Fruit fly (Drosophila melanogaster) whole organism, wandering third instar larva: ENCODE measurements around the gene CG4666.

Source experiments
- Abd-B ChIP-seq: fragments of >200 bp; optimal IDR thresholded peaks from 2 replicates; lab custom pipeline; 2017; ENCODE audit warnings: missing biosample characterization, missing genetic modification characterization
- Dfd ChIP-seq: fragments of >200 bp; optimal IDR thresholded peaks from 2 replicates; lab custom pipeline; 2017; ENCODE audit warnings: missing biosample characterization, missing genetic modification characterization
- Dif ChIP-seq: fragments of 200-275, 200-300 bp; sonication (Bioruptor generic); optimal IDR thresholded peaks from 2 replicates; lab custom pipeline; 2018; ENCODE audit warnings: missing biosample characterization, missing genetic modification characterization; ENCODE audit not compliant: partially characterized antibody
- GATAd ChIP-seq: sonication (Bioruptor generic); optimal IDR thresholded peaks from 2 replicates; lab custom pipeline; 2016; ENCODE audit warnings: missing biosample characterization, missing genetic modification characterization
- HLH106 ChIP-seq: fragments of 200-800 bp; optimal IDR thresholded peaks from 3 replicates; lab custom pipeline; 2019; ENCODE audit warnings: missing biosample characterization, mild to moderate bottlenecking, missing genetic modification characterization, moderate library complexity
- Hr83 ChIP-seq: fragments of 200-300 bp; sonication (Bioruptor generic); optimal IDR thresholded peaks from 2 replicates; lab custom pipeline; 2016; ENCODE audit warnings: missing biosample characterization, mild to moderate bottlenecking, missing genetic modification characterization, moderate library complexity; ENCODE audit not compliant: poor library complexity, severe bottlenecking
- Mio ChIP-seq: sonication (Bioruptor generic); optimal IDR thresholded peaks from 2 replicates; lab custom pipeline; 2016; ENCODE audit warnings: missing biosample characterization, missing genetic modification characterization
- Myc ChIP-seq: fragments of >200 bp; optimal IDR thresholded peaks from 2 replicates; lab custom pipeline; 2017
- N ChIP-seq: fragments of >200 bp; optimal IDR thresholded peaks from 2 replicates; lab custom pipeline; 2018; ENCODE audit warnings: missing biosample characterization, missing external identifiers, missing genetic modification characterization
- OdsH ChIP-seq: fragments of 200-800 bp; sonication (Bioruptor generic); optimal IDR thresholded peaks from 2 replicates; lab custom pipeline; 2016; ENCODE audit warnings: missing biosample characterization, mild to moderate bottlenecking, missing genetic modification characterization
- Rel ChIP-seq, 2 experiments: fragments of 200-800 bp; sonication (Bioruptor generic) in 1 of 2; optimal IDR thresholded peaks; 2 replicates in 1 of 2; 3 replicates in 1 of 2; lab custom pipeline; 2016 to 2019; ENCODE audit warnings: mild to moderate bottlenecking in 2 of 2, missing biosample characterization in 2 of 2, missing genetic modification characterization in 2 of 2, moderate library complexity in 1 of 2
- Sp1 ChIP-seq: fragments of 200-800 bp; sonication (Bioruptor generic); optimal IDR thresholded peaks from 3 replicates; lab custom pipeline; 2019; ENCODE audit warnings: missing biosample characterization, mild to moderate bottlenecking, missing genetic modification characterization, moderate library complexity
- Vsx2 ChIP-seq: fragments of 200-300, 225-300 bp; sonication (Bioruptor generic); optimal IDR thresholded peaks from 2 replicates; lab custom pipeline; 2018; ENCODE audit warnings: missing biosample characterization, missing genetic modification characterization; ENCODE audit not compliant: partially characterized antibody
- br ChIP-seq: fragments of 200-800 bp; sonication (Bioruptor generic); optimal IDR thresholded peaks from 2 replicates; lab custom pipeline; 2016; ENCODE audit warnings: missing biosample characterization, missing genetic modification characterization
- brk ChIP-seq: fragments of 200-800 bp; sonication (Bioruptor generic); optimal IDR thresholded peaks from 2 replicates; lab custom pipeline; 2016; ENCODE audit warnings: missing biosample characterization, mild to moderate bottlenecking, missing genetic modification characterization
- dl ChIP-seq, 2 experiments: fragments of 175-275, 200-275 bp in 1 of 2; fragments of 200-275 bp in 1 of 2; sonication (Bioruptor generic); optimal IDR thresholded peaks; lab custom pipeline; 2018; ENCODE audit warnings: mild to moderate bottlenecking in 2 of 2, missing biosample characterization in 2 of 2, missing genetic modification characterization in 2 of 2, moderate library complexity in 2 of 2; ENCODE audit not compliant: partially characterized antibody in 2 of 2, insufficient read depth in 1 of 2
- dmrt93B ChIP-seq: fragments of 200-800 bp; sonication (Bioruptor generic); optimal IDR thresholded peaks from 2 replicates; lab custom pipeline; 2018; ENCODE audit warnings: missing biosample characterization, mild to moderate bottlenecking, missing genetic modification characterization
- ey ChIP-seq: fragments of 200-800 bp; sonication (Bioruptor generic); optimal IDR thresholded peaks from 2 replicates; lab custom pipeline; 2016; ENCODE audit warnings: missing biosample characterization, missing genetic modification characterization
- foxo ChIP-seq, 2 experiments: fragments of 200-800 bp; sonication (Bioruptor generic); optimal IDR thresholded peaks; 2 replicates in 1 of 2; 3 replicates in 1 of 2; lab custom pipeline; 2016 to 2017; ENCODE audit warnings: missing biosample characterization in 2 of 2, missing genetic modification characterization in 2 of 2
- fru ChIP-seq: fragments of 200-800 bp; sonication (Bioruptor generic); optimal IDR thresholded peaks from 3 replicates; lab custom pipeline; 2016; ENCODE audit warnings: missing biosample characterization, mild to moderate bottlenecking, missing genetic modification characterization
- h ChIP-seq: fragments of 200-800 bp; sonication (Bioruptor generic); optimal IDR thresholded peaks from 3 replicates; lab custom pipeline; 2016; ENCODE audit warnings: missing biosample characterization, mild to moderate bottlenecking, missing genetic modification characterization
- lola ChIP-seq: fragments of >200 bp; optimal IDR thresholded peaks from 2 replicates; lab custom pipeline; 2017; ENCODE audit warnings: missing biosample characterization, missing genetic modification characterization
- pan ChIP-seq: fragments of >200 bp; optimal IDR thresholded peaks from 2 replicates; lab custom pipeline; 2017
- psq ChIP-seq: fragments of 200-800 bp; sonication (Bioruptor generic); optimal IDR thresholded peaks from 3 replicates; lab custom pipeline; 2017; ENCODE audit warnings: missing biosample characterization, mild to moderate bottlenecking, missing genetic modification characterization, moderate library complexity
- rgr ChIP-seq: fragments of 200-800 bp; sonication (Bioruptor generic); optimal IDR thresholded peaks from 3 replicates; lab custom pipeline; 2016; ENCODE audit warnings: missing biosample characterization, mild to moderate bottlenecking, missing genetic modification characterization
- sage ChIP-seq: fragments of 200-800 bp; sonication (Bioruptor generic); optimal IDR thresholded peaks from 2 replicates; lab custom pipeline; 2016; ENCODE audit warnings: missing biosample characterization, mild to moderate bottlenecking, missing genetic modification characterization
- usp ChIP-seq: fragments of >200 bp; optimal IDR thresholded peaks from 2 replicates; lab custom pipeline; 2017; ENCODE audit warnings: missing biosample characterization, missing genetic modification characterization
- woc ChIP-seq: sonication (Bioruptor generic); optimal IDR thresholded peaks from 2 replicates; lab custom pipeline; 2016; ENCODE audit warnings: missing biosample characterization, mild to moderate bottlenecking, missing genetic modification characterization

Gene CG4666

DNA sequence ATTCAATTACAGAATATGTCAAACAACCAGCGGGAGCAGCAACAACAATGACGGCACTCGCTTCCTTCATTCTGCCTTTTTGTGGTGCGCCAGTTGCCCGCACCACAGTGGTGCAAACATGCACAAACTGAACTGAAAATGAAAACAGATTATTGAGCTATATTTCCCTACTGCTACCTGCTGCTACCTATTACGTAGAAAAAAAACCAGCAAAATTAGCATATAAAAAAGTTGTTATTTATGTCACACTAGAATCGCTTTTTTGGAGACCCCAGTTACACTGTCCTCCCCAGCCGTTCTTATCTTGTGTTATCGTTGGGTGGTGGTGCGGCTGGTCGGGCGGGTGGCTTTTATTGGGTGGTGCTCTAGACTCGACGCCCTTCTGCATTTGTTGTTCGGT lies 20.0 kb upstream of the CG4666 start (continued):
- TF ChIP-seq GATAd, result no peak
- TF ChIP-seq ey (GFP tag; lab: Kevin White, UChicago), result peak; percentile 77
- no peak for TF ChIP-seq lola (GFP tag; lab: Kevin White, UChicago)
- no peak for TF ChIP-seq Dfd (GFP tag; lab: Kevin White, UChicago)
- no peak for TF ChIP-seq usp (GFP tag; lab: Kevin White, UChicago)
- peak; percentile 70 for TF ChIP-seq rgr
- no peak for TF ChIP-seq sage (GFP tag; lab: Kevin White, UChicago)
- TF ChIP-seq br, result peak; percentile 53

DNA sequence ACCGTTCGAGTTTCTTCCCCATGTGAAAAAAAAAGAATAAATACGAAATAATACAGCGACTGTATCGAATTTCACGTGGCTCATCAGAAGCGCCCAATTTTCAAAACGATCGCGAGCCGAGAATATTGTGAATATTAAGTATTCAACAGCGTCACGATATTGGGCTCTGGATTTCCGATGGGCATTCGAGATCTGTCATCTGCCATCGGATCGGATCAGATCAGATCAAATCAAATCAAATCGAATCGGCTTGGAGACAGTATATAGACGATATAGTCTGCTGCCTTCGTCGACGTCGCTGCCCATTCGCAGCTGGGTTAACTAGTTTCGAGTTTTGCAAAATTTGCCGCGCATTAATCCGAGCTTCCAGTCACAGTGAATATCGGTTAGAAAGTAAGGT lies 17.0 kb upstream of the CG4666 start:
- no peak for TF ChIP-seq Dif (GFP tag; lab: Kevin White, UChicago)
- TF ChIP-seq Rel (GFP tag; optimal IDR thresholded peaks at IDR 0.05; lab: Kevin White, UChicago), result no peak
- TF ChIP-seq Rel (tag; optimal IDR thresholded peaks at IDR 0.05; lab: Kevin White, UChicago), result no peak
- no peak for TF ChIP-seq dmrt93B
- no peak for TF ChIP-seq woc (GFP tag; lab: Kevin White, UChicago)
- no peak for TF ChIP-seq foxo (GFP tag; optimal IDR thresholded peaks at IDR 0.05; lab: Kevin White, UChicago)
- TF ChIP-seq N (GFP tag; lab: Kevin White, UChicago), result no peak
- TF ChIP-seq brk (GFP tag; lab: Kevin White, UChicago), result no peak

DNA sequence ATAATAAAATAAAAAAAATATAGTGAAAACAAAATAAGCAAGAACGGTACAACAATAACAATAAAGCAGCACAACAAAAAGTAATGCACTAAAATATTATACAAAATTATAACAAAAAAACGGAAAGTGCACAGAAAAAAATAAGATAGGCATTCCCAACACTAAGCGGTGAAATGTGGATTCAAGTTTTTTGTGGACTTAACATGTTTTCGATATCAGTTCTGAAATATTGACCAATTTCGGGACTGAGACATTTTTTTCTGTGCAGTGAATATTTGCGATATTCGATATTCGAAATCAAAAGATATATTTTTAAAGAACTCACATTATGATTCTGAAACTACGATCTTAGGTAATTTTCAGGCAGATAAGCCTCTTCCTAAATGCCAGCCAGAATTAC lies 16.5 kb upstream of the CG4666 start:
- TF ChIP-seq GATAd (no peak), Abd-B (GFP tag; lab: Kevin White, UChicago) (no peak), Sp1 (GFP tag; lab: Kevin White, UChicago) (no peak), h (GFP tag; lab: Kevin White, UChicago) (no peak), pan (no peak), fru (GFP tag; lab: Kevin White, UChicago) (no peak), Mio (GFP tag; lab: Kevin White, UChicago) (no peak), OdsH (GFP tag; lab: Kevin White, UChicago) (no peak), Vsx2 (GFP tag; lab: Kevin White, UChicago) (no peak), brk (GFP tag; lab: Kevin White, UChicago) (no peak), foxo (GFP tag; optimal IDR thresholded peaks at IDR 0.05; lab: Kevin White, UChicago) (no peak), rgr (no peak), Dif (GFP tag; lab: Kevin White, UChicago) (no peak), sage (GFP tag; lab: Kevin White, UChicago) (no peak), dmrt93B (no peak), psq (no peak)

DNA sequence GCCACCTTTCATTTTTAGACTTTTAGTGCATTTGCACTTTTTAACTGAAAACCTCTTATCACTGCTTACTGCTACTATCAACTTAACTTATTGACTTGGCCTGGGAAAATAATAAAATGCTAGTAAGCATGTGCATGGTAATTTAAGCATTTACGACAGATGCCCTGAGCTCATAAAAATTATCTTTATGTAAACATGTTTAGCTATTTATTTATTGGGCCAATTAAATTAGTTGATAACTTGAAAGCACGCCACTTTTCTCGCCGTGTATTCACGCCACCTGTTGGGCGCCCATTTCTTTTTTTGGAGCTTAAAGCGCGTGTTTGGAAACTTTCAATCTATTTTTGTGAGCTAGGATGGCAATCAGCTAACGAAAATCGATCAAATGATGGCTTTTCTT lies 14.6 kb upstream of the CG4666 start:
- TF ChIP-seq brk (GFP tag; lab: Kevin White, UChicago) (no peak), Vsx2 (GFP tag; lab: Kevin White, UChicago) (no peak), sage (GFP tag; lab: Kevin White, UChicago) (no peak), N (GFP tag; lab: Kevin White, UChicago) (no peak), pan (no peak), fru (GFP tag; lab: Kevin White, UChicago) (no peak), OdsH (GFP tag; lab: Kevin White, UChicago) (no peak), foxo (GFP tag; optimal IDR thresholded peaks at IDR 0.05; lab: Kevin White, UChicago) (no peak), Dif (GFP tag; lab: Kevin White, UChicago) (no peak), dl (GFP tag; optimal IDR thresholded peaks at IDR 0.05; lab: Kevin White, UChicago; ENCODE audit: insufficient read depth in 1 of 2, partially characterized antibody in 2 of 2) (no peak), Dfd (GFP tag; lab: Kevin White, UChicago) (no peak), h (GFP tag; lab: Kevin White, UChicago) (no peak)

DNA sequence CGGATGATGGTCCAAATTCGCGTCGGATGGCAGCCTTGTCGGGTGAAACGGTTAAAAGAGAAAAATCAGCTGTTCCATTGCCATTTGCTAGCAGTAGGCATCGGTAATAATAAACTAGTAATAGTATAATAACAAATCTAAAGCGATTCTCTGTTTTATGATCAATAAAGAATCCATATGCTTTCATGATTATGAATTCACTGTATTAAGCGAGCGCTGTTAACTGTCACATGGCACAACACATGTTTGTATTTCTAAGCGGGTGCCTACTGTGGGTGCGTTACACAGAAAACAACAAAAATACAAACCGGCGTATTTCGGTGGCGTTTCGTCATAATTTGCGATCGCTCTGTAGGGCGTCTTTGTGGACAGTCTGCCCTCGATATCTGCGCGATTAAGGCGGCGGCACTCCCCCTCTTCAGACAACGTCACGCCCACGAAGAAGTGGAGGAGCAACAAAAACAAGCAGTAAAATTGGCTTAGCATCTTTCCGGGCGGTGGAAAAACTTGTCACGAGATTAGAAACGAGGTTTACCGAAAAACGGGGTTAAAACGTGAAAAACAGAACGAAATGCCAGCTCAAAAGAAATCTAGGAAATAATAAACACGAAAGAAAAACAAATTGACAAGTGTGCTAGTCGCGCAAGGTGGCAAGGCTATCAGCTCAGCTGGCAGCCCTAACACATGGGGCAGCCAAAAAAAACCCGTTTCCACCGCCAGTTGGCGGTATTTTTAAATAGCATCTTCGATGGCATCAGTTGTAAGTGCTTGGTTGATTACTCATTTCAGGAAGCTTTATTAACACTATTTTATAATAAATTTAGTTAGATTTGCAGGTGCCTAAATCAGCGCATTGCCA lies 13.5 kb upstream of the CG4666 start, which contains the start of the genes Nep1 and Mipp2:
Gene Nep1 (plus strand): TSS at position 397 of the 859 bp plus-strand sequence.
Gene Mipp2 (minus strand): TSS at position 663 of the 859 bp plus-strand sequence.
- TF ChIP-seq foxo (GFP tag; optimal IDR thresholded peaks at IDR 0.05; lab: Kevin White, UChicago), result peak in 1 of 2 experiments; percentile 46
- TF ChIP-seq psq, result peak; percentile 32
- no peak for TF ChIP-seq Vsx2 (GFP tag; lab: Kevin White, UChicago)
- no peak for TF ChIP-seq Rel (GFP tag; optimal IDR thresholded peaks at IDR 0.05; lab: Kevin White, UChicago)
- peak; percentile 49 for TF ChIP-seq Rel (tag; optimal IDR thresholded peaks at IDR 0.05; lab: Kevin White, UChicago)
- no peak for TF ChIP-seq Hr83 (GFP tag; lab: Kevin White, UChicago)
- TF ChIP-seq fru (GFP tag; lab: Kevin White, UChicago), result peak; percentile 44
- TF ChIP-seq woc (GFP tag; lab: Kevin White, UChicago), result peak; percentile 49
- peak; percentile 19 for TF ChIP-seq br
- TF ChIP-seq h (GFP tag; lab: Kevin White, UChicago), result peak; percentile 31
- peak; percentile 48 for TF ChIP-seq HLH106 (tag; lab: Kevin White, UChicago)
- peak; percentile 14 for TF ChIP-seq ey (GFP tag; lab: Kevin White, UChicago)
- peak; percentile 1 for TF ChIP-seq OdsH (GFP tag; lab: Kevin White, UChicago)
- peak; percentile 6 for TF ChIP-seq dmrt93B
- no peak for TF ChIP-seq Myc (lab: Kevin White, UChicago)
- TF ChIP-seq, all 38 proteins: peak for 11
